Worm (Caenorhabditis elegans) whole organism, L3 larva: ENCODE data around the gene H35B03.2.

ENCODE experiments used
- aly-2 ChIP-seq: fragments of 150-350 bp; optimal IDR thresholded peaks from 2 replicates; lab custom pipeline; 2014; ENCODE audit warnings: missing biosample characterization, missing genetic modification characterization
- ceh-28 ChIP-seq: fragments of 150-350 bp; optimal IDR thresholded peaks from 2 replicates; lab custom pipeline; 2014; ENCODE audit warnings: missing biosample characterization, missing genetic modification reagents, missing genetic modification characterization
- egl-27 ChIP-seq: sonication (generic microtip); optimal IDR thresholded peaks from 4 replicates; lab custom pipeline; 2017; ENCODE audit warnings: missing biosample characterization, missing genetic modification reagents, missing genetic modification characterization
- elt-1 ChIP-seq: fragments of 150-350 bp; optimal IDR thresholded peaks from 2 replicates; lab custom pipeline; 2014; ENCODE audit warnings: missing biosample characterization, missing genetic modification characterization
- elt-2 ChIP-seq: sonication (generic microtip); optimal IDR thresholded peaks from 2 replicates; lab custom pipeline; 2016; ENCODE audit warnings: missing genetic modification reagents, mild to moderate bottlenecking, missing genetic modification characterization, missing compliant biosample characterization
- elt-3 ChIP-seq, 3 experiments: fragments of 150-350 bp in 1 of 3; sonication (generic microtip) in 2 of 3; optimal IDR thresholded peaks; 2 replicates in 2 of 3; 4 replicates in 1 of 3; lab custom pipeline; 2014 to 2017; ENCODE audit warnings: missing biosample characterization in 3 of 3, missing genetic modification characterization in 3 of 3
- fkh-10 ChIP-seq: sonication (generic microtip); optimal IDR thresholded peaks from 2 replicates; lab custom pipeline; 2017; ENCODE audit warnings: missing biosample characterization, missing genetic modification reagents, missing genetic modification characterization
- hmg-11 ChIP-seq: sonication (generic microtip); optimal IDR thresholded peaks from 2 replicates; lab custom pipeline; 2016; ENCODE audit warnings: missing genetic modification characterization, missing compliant biosample characterization
- lsy-12 ChIP-seq: sonication (generic microtip); optimal IDR thresholded peaks from 2 replicates; lab custom pipeline; 2016; ENCODE audit warnings: mild to moderate bottlenecking, missing genetic modification characterization, missing compliant biosample characterization
- nfya-1 ChIP-seq: sonication (generic microtip); optimal IDR thresholded peaks from 2 replicates; lab custom pipeline; 2017; ENCODE audit warnings: missing genetic modification characterization, mild to moderate bottlenecking, missing compliant biosample characterization, antibody characterized with exemption, moderate library complexity; ENCODE audit not compliant: insufficient read depth
- nhr-11 ChIP-seq: fragments of 150-350 bp; optimal IDR thresholded peaks from 2 replicates; lab custom pipeline; 2014; ENCODE audit warnings: missing biosample characterization, missing genetic modification characterization
- nhr-25 ChIP-seq: sonication (generic microtip); optimal IDR thresholded peaks from 2 replicates; lab custom pipeline; 2017; ENCODE audit warnings: missing biosample characterization, missing genetic modification characterization
- nhr-28 ChIP-seq: fragments of 150-350 bp; optimal IDR thresholded peaks from 2 replicates; lab custom pipeline; 2014; ENCODE audit warnings: missing biosample characterization, missing genetic modification characterization
- nhr-67 ChIP-seq: fragments of 150-350 bp; optimal IDR thresholded peaks from 2 replicates; lab custom pipeline; 2014; ENCODE audit warnings: missing biosample characterization, missing genetic modification characterization
- nhr-76 ChIP-seq: fragments of 150-350 bp; sonication (generic microtip); optimal IDR thresholded peaks from 5 replicates; lab custom pipeline; 2014; ENCODE audit warnings: missing biosample characterization, missing genetic modification characterization
- sea-2 ChIP-seq: fragments of 150-350 bp; sonication (generic microtip); optimal IDR thresholded peaks from 4 replicates; lab custom pipeline; 2014; ENCODE audit warnings: missing biosample characterization, missing genetic modification reagents, missing genetic modification characterization
- skn-1 ChIP-seq: fragments of 150-350 bp; optimal IDR thresholded peaks from 2 replicates; lab custom pipeline; 2014; ENCODE audit warnings: missing biosample characterization, missing genetic modification characterization
- tbx-2 ChIP-seq: sonication (generic microtip); optimal IDR thresholded peaks from 2 replicates; lab custom pipeline; 2016; ENCODE audit warnings: mild to moderate bottlenecking, missing genetic modification characterization, missing compliant biosample characterization
- unc-39 ChIP-seq: sonication (generic microtip); optimal IDR thresholded peaks from 4 replicates; lab custom pipeline; 2017; ENCODE audit warnings: missing biosample characterization, missing genetic modification characterization
- unc-62 ChIP-seq: fragments of 150-350 bp; sonication (generic microtip); optimal IDR thresholded peaks from 4 replicates; lab custom pipeline; 2014; ENCODE audit warnings: missing biosample characterization, missing genetic modification reagents, missing genetic modification characterization
- zag-1 ChIP-seq: fragments of 150-350 bp; optimal IDR thresholded peaks from 2 replicates; lab custom pipeline; 2014; ENCODE audit warnings: missing biosample characterization, missing genetic modification characterization
- ztf-11 ChIP-seq: fragments of 150-350 bp; optimal IDR thresholded peaks from 2 replicates; lab custom pipeline; 2014; ENCODE audit warnings: missing biosample characterization, missing genetic modification characterization
- ztf-4 ChIP-seq: fragments of 150-350 bp; optimal IDR thresholded peaks from 2 replicates; lab custom pipeline; 2014; ENCODE audit warnings: missing biosample characterization, missing genetic modification characterization

Gene H35B03.2

ce11 chrIV:5690386-5691080, 40.9 kb downstream of the H35B03.2 start, which contains the start of gene C55C3.8:
C55C3.8 (plus strand) TSS chrIV:5691030.
- TF ChIP-seq elt-1 (tag; lab: Kevin White, UChicago): no peak
- no peak for TF ChIP-seq egl-27 (tag; lab: Kevin White, UChicago)
- TF ChIP-seq elt-2 (tag; lab: Kevin White, UChicago): no peak
- TF ChIP-seq nhr-28 (tag; lab: Kevin White, UChicago): no peak
- no peak for TF ChIP-seq lsy-12 (tag; lab: Kevin White, UChicago)
- TF ChIP-seq nhr-11 (tag; lab: Kevin White, UChicago): no peak
- no peak for TF ChIP-seq unc-39 (tag; lab: Kevin White, UChicago)
- TF ChIP-seq ztf-4 (tag; lab: Kevin White, UChicago): no peak
- no peak for TF ChIP-seq elt-3 (tag; optimal IDR thresholded peaks at IDR 0.05; lab: Kevin White, UChicago)
- TF ChIP-seq skn-1 (tag; lab: Kevin White, UChicago): no peak
- TF ChIP-seq ztf-11 (tag; lab: Kevin White, UChicago): no peak
- no peak for TF ChIP-seq unc-62 (GFP tag; lab: Kevin White, UChicago)
- TF ChIP-seq sea-2 (GFP tag; lab: Kevin White, UChicago): no peak
- no peak for TF ChIP-seq nhr-76 (tag; lab: Kevin White, UChicago)
- TF ChIP-seq nhr-25 (tag; lab: Kevin White, UChicago): no peak
- TF ChIP-seq hmg-11 (tag; lab: Kevin White, UChicago): no peak
- TF ChIP-seq nfya-1 (tag; lab: Kevin White, UChicago): no peak
- TF ChIP-seq tbx-2 (tag; lab: Kevin White, UChicago): no peak
- TF ChIP-seq aly-2 (tag; lab: Kevin White, UChicago): no peak
- no peak for TF ChIP-seq fkh-10

- peak; percentile 97 for TF ChIP-seq ceh-28
- no peak for TF ChIP-seq nhr-67 (tag; lab: Kevin White, UChicago)
- TF ChIP-seq nhr-25 (tag; lab: Kevin White, UChicago): no peak
- no peak for TF ChIP-seq elt-2 (tag; lab: Kevin White, UChicago)
Measured at ce11 chrIV:5685014-5685413, 46.5 kb downstream of the H35B03.2 start, which contains the start of gene C55C3.3. C55C3.3 (plus strand) TSS chrIV:5685287.

ce11 chrIV:5682547-5683234, 48.8 kb downstream of the H35B03.2 start, which contains the start of the genes C55C3.7 and C55C3.6:
C55C3.7 (minus strand) TSS chrIV:5682647.
C55C3.6 (plus strand) TSS chrIV:5683184.
- no peak for TF ChIP-seq zag-1
- TF ChIP-seq, all 47 proteins: peak for 0
